Fruit fly (Drosophila melanogaster): ENCODE results near the gene ko.

- no peak for TF ChIP-seq CG8478 (optimal IDR thresholded peaks at IDR 0.05)
- no peak for TF ChIP-seq CTCF (optimal IDR thresholded peaks at IDR 0.05)
Measured at dm6 chr3L:21080430-21080829, 50.5 kb downstream of the ko start.
